Worm (Caenorhabditis elegans) whole organism, mixed stage, embryonic: ENCODE measurements around the gene arr-1.

ENCODE experiments used
- M03D4.4 ChIP-seq: sonication (generic microtip); optimal IDR thresholded peaks from 2 replicates; lab custom pipeline; 2017; ENCODE audit warnings: mild to moderate bottlenecking, missing genetic modification characterization, missing compliant biosample characterization
- lin-13 ChIP-seq: fragments of 150-350 bp; optimal IDR thresholded peaks from 2 replicates; lab custom pipeline; 2014; ENCODE audit warnings: missing biosample characterization, missing genetic modification characterization
- lsy-2 ChIP-seq: fragments of 150-350 bp; optimal IDR thresholded peaks from 2 replicates; lab custom pipeline; 2014; ENCODE audit warnings: missing biosample characterization, missing genetic modification characterization
- nhr-2 ChIP-seq: fragments of 150-350 bp; optimal IDR thresholded peaks from 2 replicates; lab custom pipeline; 2014; ENCODE audit warnings: missing biosample characterization, missing genetic modification characterization
- pha-4 ChIP-seq: fragments of 150-350 bp; optimal IDR thresholded peaks from 2 replicates; lab custom pipeline; 2018; ENCODE audit warnings: missing biosample characterization, missing genetic modification reagents, missing genetic modification characterization
- snpc-4 ChIP-seq: fragments of 150-350 bp; optimal IDR thresholded peaks from 2 replicates; lab custom pipeline; 2014; ENCODE audit warnings: missing biosample characterization, missing genetic modification characterization
- unc-62 ChIP-seq: fragments of 150-350 bp; optimal IDR thresholded peaks from 2 replicates; lab custom pipeline; 2014; ENCODE audit warnings: missing biosample characterization, missing genetic modification reagents, missing genetic modification characterization
- ztf-11 ChIP-seq: fragments of 150-350 bp; optimal IDR thresholded peaks from 2 replicates; lab custom pipeline; 2014; ENCODE audit warnings: missing biosample characterization, missing genetic modification characterization

DNA sequence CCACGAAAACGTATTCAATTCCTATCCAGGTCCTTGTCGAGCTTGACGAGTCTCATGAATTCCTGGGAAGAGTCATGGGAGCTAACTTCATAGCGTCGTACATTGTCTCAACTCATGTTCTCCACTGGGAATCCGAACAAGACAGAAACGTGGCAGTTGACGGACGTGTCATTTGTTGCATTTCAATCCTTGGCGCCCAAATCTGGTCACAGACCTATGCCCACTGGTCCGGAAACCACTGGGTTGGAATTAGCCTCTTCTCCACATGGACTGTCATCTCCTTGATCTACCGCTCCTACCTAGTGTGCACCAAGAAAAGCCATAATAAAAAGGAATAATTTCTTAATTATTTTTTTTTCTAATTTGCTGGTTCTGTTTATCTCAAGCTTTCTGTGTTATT is 32.0 kb downstream of the arr-1 start:
- TF ChIP-seq nhr-2 (tag; lab: Kevin White, UChicago) (no peak), M03D4.4 (tag; lab: Kevin White, UChicago) (no peak), ztf-11 (no peak), pha-4 (tag; lab: Kevin White, UChicago) (no peak), snpc-4 (no peak), unc-62 (GFP tag; lab: Kevin White, UChicago) (no peak), lin-13 (tag; lab: Kevin White, UChicago) (no peak), lsy-2 (no peak)
